Fruit fly (Drosophila melanogaster) whole organism, embryonic: ENCODE measurements around the gene CG18180.

Experiments
- Abd-B ChIP-seq: fragments of 200-800 bp; sonication (Bioruptor generic); optimal IDR thresholded peaks from 2 replicates; lab custom pipeline; 2018; ENCODE audit warnings: missing biosample characterization, mild to moderate bottlenecking, missing genetic modification characterization, moderate library complexity
- Ada2b ChIP-seq: fragments of 200-800 bp; sonication (Bioruptor generic); IDR thresholded peaks from 2 replicates; pipeline ENCODE4 v1.3.6; 2022; ENCODE audit warnings: missing biosample characterization, missing genetic modification characterization
- Bgb ChIP-seq: fragments of 200-800 bp; sonication (Bioruptor generic); IDR thresholded peaks from 2 replicates; pipeline ENCODE4 v1.3.6; 2022; ENCODE audit warnings: missing biosample characterization, missing genetic modification characterization; ENCODE audit not compliant: partially characterized antibody
- Blimp-1 ChIP-seq: fragments of 200-800 bp; sonication (Bioruptor generic); optimal IDR thresholded peaks from 3 replicates; lab custom pipeline; 2018; ENCODE audit warnings: missing biosample characterization, missing genetic modification characterization, mild to moderate bottlenecking, moderate library complexity, missing genetic modification reagents
- CG10431 ChIP-seq: fragments of 200-800 bp; sonication (Bioruptor generic); optimal IDR thresholded peaks from 3 replicates; lab custom pipeline; 2018; ENCODE audit warnings: missing biosample characterization, mild to moderate bottlenecking, missing genetic modification characterization
- CG10543 ChIP-seq: fragments of 200-800 bp; sonication (Bioruptor generic); optimal IDR thresholded peaks from 3 replicates; lab custom pipeline; 2017; ENCODE audit warnings: missing biosample characterization, mild to moderate bottlenecking, missing genetic modification characterization, moderate library complexity
- CG10959 ChIP-seq: fragments of 200-800 bp; sonication (Bioruptor generic); IDR thresholded peaks from 2 replicates; pipeline ENCODE4 v1.3.6; 2022; ENCODE audit warnings: missing biosample characterization, missing genetic modification characterization
- CG11085 ChIP-seq: fragments of 200-800 bp; sonication (Bioruptor generic); IDR thresholded peaks from 2 replicates; pipeline ENCODE4 v1.3.6; 2022; ENCODE audit warnings: missing biosample characterization, missing genetic modification characterization
- CG11456 ChIP-seq: fragments of 200-800 bp; sonication (Bioruptor generic); IDR thresholded peaks from 3 replicates; pipeline ENCODE4 v1.3.6; 2022; ENCODE audit warnings: missing biosample characterization, missing genetic modification characterization
- CG12236 ChIP-seq: fragments of 200-800 bp; sonication (Bioruptor generic); optimal IDR thresholded peaks from 2 replicates; lab custom pipeline; 2016; ENCODE audit warnings: missing biosample characterization, missing genetic modification characterization
- CG12391 ChIP-seq: fragments of 200-800 bp; sonication (Bioruptor generic); optimal IDR thresholded peaks from 3 replicates; lab custom pipeline; 2018; ENCODE audit warnings: missing biosample characterization, mild to moderate bottlenecking, missing genetic modification characterization, moderate library complexity
- CG15073 ChIP-seq: fragments of 200-800 bp; sonication (Bioruptor generic); optimal IDR thresholded peaks from 2 replicates; lab custom pipeline; 2016; ENCODE audit warnings: missing biosample characterization, missing genetic modification characterization
- CG15479 ChIP-seq: fragments of 200-800 bp; sonication (Bioruptor generic); optimal IDR thresholded peaks from 3 replicates; lab custom pipeline; 2019; ENCODE audit warnings: missing biosample characterization, mild to moderate bottlenecking, missing genetic modification characterization, moderate library complexity
- CG2875 ChIP-seq: fragments of 200-800 bp; sonication (Bioruptor generic); optimal IDR thresholded peaks from 2 replicates; lab custom pipeline; 2017; ENCODE audit warnings: missing biosample characterization, mild to moderate bottlenecking, missing genetic modification characterization, missing genetic modification reagents
- CG3838 ChIP-seq: fragments of 200-800 bp; sonication (Bioruptor generic); optimal IDR thresholded peaks from 3 replicates; lab custom pipeline; 2016; ENCODE audit warnings: missing biosample characterization, missing genetic modification characterization
- CG4424 ChIP-seq: fragments of 200-800 bp; sonication (Bioruptor generic); optimal IDR thresholded peaks from 3 replicates; lab custom pipeline; 2016; ENCODE audit warnings: missing biosample characterization, missing genetic modification characterization
- CG4820 ChIP-seq: fragments of 200-800 bp; sonication (Bioruptor generic); optimal IDR thresholded peaks from 3 replicates; lab custom pipeline; 2016; ENCODE audit warnings: missing biosample characterization, missing genetic modification characterization
- CG5245 ChIP-seq: fragments of 200-800 bp; sonication (Bioruptor generic); optimal IDR thresholded peaks from 3 replicates; lab custom pipeline; 2016; ENCODE audit warnings: missing biosample characterization, missing genetic modification characterization
- CG6813 ChIP-seq: fragments of 200-800 bp; sonication (Bioruptor generic); optimal IDR thresholded peaks from 2 replicates; lab custom pipeline; 2017; ENCODE audit warnings: missing biosample characterization, missing genetic modification characterization, mild to moderate bottlenecking, moderate library complexity, missing genetic modification reagents
- CG7357 ChIP-seq: fragments of 200-800 bp; sonication (Bioruptor generic); IDR thresholded peaks from 3 replicates; pipeline ENCODE4 v1.3.6; 2022; ENCODE audit warnings: missing biosample characterization, missing genetic modification characterization
- CG7839 ChIP-seq: fragments of 200-800 bp; sonication (Bioruptor generic); optimal IDR thresholded peaks from 3 replicates; lab custom pipeline; 2018; ENCODE audit warnings: missing biosample characterization, mild to moderate bottlenecking, missing genetic modification characterization, moderate library complexity
- CG8765 ChIP-seq: fragments of 200-800 bp; sonication (Bioruptor generic); IDR thresholded peaks from 2 replicates; pipeline ENCODE4 v1.3.6; 2022; ENCODE audit warnings: missing biosample characterization, missing genetic modification characterization
- CTCF ChIP-seq: fragments of 200-800 bp; sonication (Bioruptor generic); optimal IDR thresholded peaks from 2 replicates; lab custom pipeline; 2017; ENCODE audit warnings: missing biosample characterization, mild to moderate bottlenecking, missing genetic modification characterization, moderate library complexity
- Drgx ChIP-seq: fragments of 200-800 bp; sonication (Bioruptor generic); IDR thresholded peaks from 2 replicates; pipeline ENCODE4 v1.3.6; 2022; ENCODE audit warnings: missing biosample characterization, missing genetic modification characterization
- Fer1 ChIP-seq: fragments of 200-800 bp; sonication (Bioruptor generic); optimal IDR thresholded peaks from 2 replicates; lab custom pipeline; 2017; ENCODE audit warnings: missing biosample characterization, mild to moderate bottlenecking, missing genetic modification characterization
- Fer2 ChIP-seq: fragments of 200-800 bp; sonication (Bioruptor generic); optimal IDR thresholded peaks from 2 replicates; lab custom pipeline; 2018; ENCODE audit warnings: missing biosample characterization, mild to moderate bottlenecking, missing genetic modification characterization, moderate library complexity
- GATAe ChIP-seq: fragments of 200-800 bp; sonication (Bioruptor generic); conservative IDR thresholded peaks from 2 replicates; pipeline ENCODE4 v1.3.6; 2022; ENCODE audit warnings: missing biosample characterization, missing genetic modification characterization
- Mad ChIP-seq: fragments of 200-800 bp; sonication (Bioruptor generic); optimal IDR thresholded peaks from 2 replicates; lab custom pipeline; 2016; ENCODE audit warnings: missing biosample characterization, missing genetic modification characterization
- Max ChIP-seq: fragments of 200-800 bp; sonication (Bioruptor generic); optimal IDR thresholded peaks from 2 replicates; lab custom pipeline; 2016; ENCODE audit warnings: missing biosample characterization, mild to moderate bottlenecking, missing genetic modification characterization
- Med ChIP-seq: fragments of 200-800 bp; sonication (Bioruptor generic); peaks from one replicate; lab custom pipeline; 2016; ENCODE audit warnings: missing biosample characterization, missing genetic modification characterization, mild to moderate bottlenecking, inconsistent platforms, moderate library complexity
- Stat92E ChIP-seq, 3 experiments: fragments of >200 bp in 2 of 3; fragments of 200-800 bp in 1 of 3; sonication (Bioruptor generic) in 1 of 3; optimal IDR thresholded peaks; 2 replicates each; lab custom pipeline; 2017 to 2019; ENCODE audit warnings: missing biosample characterization in 3 of 3, missing genetic modification characterization in 3 of 3, mild to moderate bottlenecking in 1 of 3, moderate library complexity in 1 of 3
- Taf1 ChIP-seq: fragments of 200-800 bp; sonication (Bioruptor generic); IDR thresholded peaks from 2 replicates; pipeline ENCODE4 v1.3.6; 2022; ENCODE audit warnings: missing biosample characterization, missing genetic modification characterization
- Vsx1 ChIP-seq: fragments of 200-800 bp; sonication (Bioruptor generic); optimal IDR thresholded peaks from 2 replicates; lab custom pipeline; 2017; ENCODE audit warnings: missing biosample characterization, mild to moderate bottlenecking, missing genetic modification characterization, missing genetic modification reagents
- bowl ChIP-seq: fragments of 200-800 bp; sonication (Bioruptor generic); IDR thresholded peaks from 2 replicates; pipeline ENCODE4 v1.3.6; 2022; ENCODE audit warnings: missing biosample characterization, missing genetic modification characterization
- cas ChIP-seq: fragments of 200-800 bp; sonication (Bioruptor generic); IDR thresholded peaks from 2 replicates; pipeline ENCODE4 v1.3.6; 2022; ENCODE audit warnings: missing biosample characterization, missing genetic modification characterization
- chn ChIP-seq: fragments of 200-800 bp; sonication (Bioruptor generic); optimal IDR thresholded peaks from 2 replicates; lab custom pipeline; 2016; ENCODE audit warnings: missing biosample characterization, missing genetic modification characterization
- dpn ChIP-seq, 2 experiments: fragments of 200-800 bp; sonication (Bioruptor generic); optimal IDR thresholded peaks; 3 replicates each; lab custom pipeline; 2016; ENCODE audit warnings: missing biosample characterization in 2 of 2, missing genetic modification characterization in 2 of 2
- fru ChIP-seq: fragments of >200 bp; optimal IDR thresholded peaks from 2 replicates; lab custom pipeline; 2017
- jumu ChIP-seq: fragments of 200-800 bp; sonication (Bioruptor generic); optimal IDR thresholded peaks from 3 replicates; lab custom pipeline; 2016; ENCODE audit warnings: missing biosample characterization, missing genetic modification characterization
- knrl ChIP-seq: fragments of 200-800 bp; sonication (Bioruptor generic); IDR thresholded peaks from 3 replicates; pipeline ENCODE4 v1.3.6; 2022; ENCODE audit warnings: missing biosample characterization, missing genetic modification characterization; ENCODE audit not compliant: partially characterized antibody
- lola ChIP-seq, 3 experiments: fragments of >200 bp in 2 of 3; fragments of 200-800 bp in 1 of 3; sonication (Bioruptor generic) in 1 of 3; optimal IDR thresholded peaks; 2 replicates each; lab custom pipeline; 2017 to 2019; ENCODE audit warnings: missing biosample characterization in 3 of 3, missing genetic modification characterization in 3 of 3, mild to moderate bottlenecking in 1 of 3, moderate library complexity in 1 of 3
- maf-S ChIP-seq: fragments of 200-800 bp; sonication (Bioruptor generic); optimal IDR thresholded peaks from 2 replicates; lab custom pipeline; 2016; ENCODE audit warnings: missing biosample characterization, missing genetic modification characterization
- mam ChIP-seq: fragments of 200-800 bp; sonication (Bioruptor generic); optimal IDR thresholded peaks from 3 replicates; lab custom pipeline; 2016; ENCODE audit warnings: missing biosample characterization, missing genetic modification characterization
- nau ChIP-seq: fragments of 200-800 bp; sonication (Bioruptor generic); optimal IDR thresholded peaks from 3 replicates; lab custom pipeline; 2017; ENCODE audit warnings: missing biosample characterization, mild to moderate bottlenecking, missing genetic modification characterization, missing genetic modification reagents
- pzg ChIP-seq: fragments of 200-800 bp; sonication (Bioruptor generic); optimal IDR thresholded peaks from 3 replicates; lab custom pipeline; 2018; ENCODE audit warnings: missing biosample characterization, mild to moderate bottlenecking, missing genetic modification characterization, moderate library complexity
- ranshi ChIP-seq: fragments of 200-800 bp; sonication (Bioruptor generic); IDR thresholded peaks from 2 replicates; pipeline ENCODE4 v1.3.6; 2022; ENCODE audit warnings: missing biosample characterization, missing genetic modification characterization
- sens-2 ChIP-seq: fragments of 200-800 bp; sonication (Bioruptor generic); IDR thresholded peaks from 2 replicates; pipeline ENCODE4 v1.3.6; 2022; ENCODE audit warnings: missing biosample characterization, missing genetic modification characterization
- tap ChIP-seq: fragments of 200-800 bp; optimal IDR thresholded peaks from 3 replicates; lab custom pipeline; 2019; ENCODE audit warnings: missing biosample characterization, mild to moderate bottlenecking, missing genetic modification characterization, moderate library complexity
- ttk ChIP-seq: fragments of 200-800 bp; sonication (Bioruptor generic); IDR thresholded peaks from 2 replicates; pipeline ENCODE4 v2.1.2; 2022; ENCODE audit warnings: missing biosample characterization, missing genetic modification characterization
- zfh2 ChIP-seq: fragments of 200-800 bp; sonication (Bioruptor generic); optimal IDR thresholded peaks from 2 replicates; lab custom pipeline; 2016; ENCODE audit warnings: missing biosample characterization, missing genetic modification characterization

The CG18180 gene

DNA sequence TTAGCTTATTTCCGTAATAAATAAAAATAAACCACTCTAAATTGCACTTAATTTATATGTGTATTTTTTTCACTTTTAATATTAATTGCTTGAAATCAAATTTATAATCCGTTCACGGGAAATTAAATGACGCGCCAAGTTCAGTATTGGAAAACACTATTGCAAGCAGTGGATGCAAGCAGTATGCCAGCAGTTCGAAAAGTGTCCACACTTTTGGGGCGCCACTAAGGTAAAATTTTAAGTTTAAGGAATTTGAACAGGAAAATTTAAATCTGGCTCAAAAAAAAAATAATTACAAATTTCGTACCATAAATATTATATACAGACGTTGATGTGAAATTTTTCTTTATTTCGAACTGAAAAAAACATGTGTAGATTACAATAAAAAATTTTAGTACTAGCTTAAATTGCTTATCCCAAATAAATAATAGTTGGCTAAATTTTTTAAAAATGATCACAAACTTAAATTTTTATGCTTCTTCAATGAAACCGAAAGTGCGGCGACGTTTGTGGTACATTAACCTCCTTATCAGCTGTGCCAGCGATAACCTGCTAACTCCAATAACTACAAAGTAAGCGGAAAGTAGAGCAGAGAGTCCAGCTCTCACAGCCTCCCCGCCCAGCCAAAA is 26.7 kb upstream of the CG18180 start (continued):
- TF ChIP-seq maf-S (GFP tag; lab: Kevin White, UChicago): peak; percentile 35
- TF ChIP-seq nau (GFP tag; lab: Kevin White, UChicago): no peak
- peak; percentile 66 for TF ChIP-seq jumu (GFP tag; lab: Kevin White, UChicago)
- no peak for TF ChIP-seq CG8765 (GFP tag; lab: Robert Waterston, UW)
- TF ChIP-seq bowl (GFP tag; lab: Robert Waterston, UW): no peak
- TF ChIP-seq CG12236: no peak
- peak; percentile 3 for TF ChIP-seq CG7839 (tag; lab: Kevin White, UChicago)
- no peak for TF ChIP-seq CG6813 (GFP tag; lab: Kevin White, UChicago)
- peak; percentile 67 for TF ChIP-seq zfh2 (GFP tag; lab: Kevin White, UChicago)
- TF ChIP-seq Blimp-1 (GFP tag; lab: Kevin White, UChicago): peak; percentile 84
- TF ChIP-seq fru (lab: Kevin White, UChicago): no peak
- peak; percentile 84 for TF ChIP-seq CG11456
- TF ChIP-seq Bgb (GFP tag; lab: Robert Waterston, UW): peak; percentile 52; the same call in 1 of the 2 replicates
- no peak for TF ChIP-seq CG10543
- no peak for TF ChIP-seq CG10431 (GFP tag; lab: Kevin White, UChicago)
- TF ChIP-seq Fer2 (tag; lab: Kevin White, UChicago): no peak
- no peak for TF ChIP-seq Abd-B (GFP tag; lab: Kevin White, UChicago)
- TF ChIP-seq tap (tag; lab: Kevin White, UChicago): no peak
- peak; percentile 76 for TF ChIP-seq Med (GFP tag; lab: Kevin White, UChicago)
- peak; percentile 36 for TF ChIP-seq CG4820 (GFP tag; lab: Kevin White, UChicago)
- no peak; the same call in 2 of the 3 replicates for TF ChIP-seq CG7357 (GFP tag; lab: Robert Waterston, UW)
- TF ChIP-seq Fer1: no peak
- TF ChIP-seq ranshi (GFP tag; lab: Robert Waterston, UW): peak; percentile 36; the same call in 1 of the 2 replicates
- no peak for TF ChIP-seq lola (GFP tag; optimal IDR thresholded peaks at IDR 0.05; lab: Kevin White, UChicago)
- no peak for TF ChIP-seq Drgx (GFP tag; lab: Robert Waterston, UW)
- TF ChIP-seq Taf1 (GFP tag; lab: Robert Waterston, UW): no peak
- TF ChIP-seq CG10959 (GFP tag; lab: Robert Waterston, UW): no peak
- TF ChIP-seq CG4424: peak; percentile 55
- TF ChIP-seq GATAe (GFP tag; lab: Robert Waterston, UW): no peak
- peak; percentile 67 for TF ChIP-seq CG5245 (GFP tag; lab: Kevin White, UChicago)
- TF ChIP-seq ttk (GFP tag; lab: Robert Waterston, UW): no peak; the same call in 1 of the 2 replicates
- TF ChIP-seq CG11085 (GFP tag; lab: Robert Waterston, UW): peak; percentile 70; the same call in 1 of the 2 replicates
- TF ChIP-seq Max (GFP tag; lab: Kevin White, UChicago): peak; percentile 16
- TF ChIP-seq dpn (GFP tag; optimal IDR thresholded peaks at IDR 0.05; lab: Kevin White, UChicago): no peak
- no peak for TF ChIP-seq CG3838 (GFP tag; lab: Kevin White, UChicago)
- no peak for TF ChIP-seq sens-2 (GFP tag; lab: Robert Waterston, UW)
- TF ChIP-seq mam (GFP tag; lab: Kevin White, UChicago): peak; percentile 49
- no peak for TF ChIP-seq chn (GFP tag; lab: Kevin White, UChicago)
- peak; percentile 44; the same call in 1 of the 3 replicates for TF ChIP-seq knrl (GFP tag; lab: Robert Waterston, UW)
- peak; percentile 63 for TF ChIP-seq pzg (GFP tag; lab: Kevin White, UChicago)
- peak; percentile 42 for TF ChIP-seq Vsx1 (GFP tag; lab: Kevin White, UChicago)
- TF ChIP-seq CG15479: no peak
- no peak for TF ChIP-seq Mad (GFP tag; lab: Kevin White, UChicago)
- no peak for TF ChIP-seq Ada2b (GFP tag; lab: Robert Waterston, UW)
- TF ChIP-seq CG2875: no peak
- no peak for TF ChIP-seq cas (GFP tag; lab: Robert Waterston, UW)
- no peak for TF ChIP-seq Stat92E (GFP tag; optimal IDR thresholded peaks at IDR 0.05; lab: Kevin White, UChicago)
- no peak for TF ChIP-seq CG15073
- TF ChIP-seq CTCF (GFP tag; lab: Kevin White, UChicago): peak; percentile 97
- no peak for TF ChIP-seq CG12391 (tag; lab: Kevin White, UChicago)
